Worm (Caenorhabditis elegans): ENCODE data around the gene snpc-3.1.

- TF ChIP-seq tbx-2 (tag; optimal IDR thresholded peaks at IDR 0.05) = no peak
- no peak for TF ChIP-seq mdl-1 (tag; optimal IDR thresholded peaks at IDR 0.05)
- TF ChIP-seq skn-1 (tag; optimal IDR thresholded peaks at IDR 0.05) = no peak
Measured at ce11 chrIV:5473098-5473497, 13.0 kb downstream of the snpc-3.1 start.
